Fruit fly (Drosophila melanogaster) whole organism, embryonic: ENCODE results near the gene CG4660.

Experiments
- Dll ChIP-seq: fragments of 200-800 bp; sonication (Bioruptor generic); IDR thresholded peaks from 4 replicates; pipeline ENCODE4 v1.3.6; 2022; ENCODE audit warnings: missing biosample characterization, missing genetic modification characterization; ENCODE audit not compliant: partially characterized antibody
- emc ChIP-seq: fragments of 200-800 bp; sonication (Bioruptor generic); optimal IDR thresholded peaks from 2 replicates; lab custom pipeline; 2016; ENCODE audit warnings: missing biosample characterization, missing genetic modification characterization
- gsb ChIP-seq: fragments of 200-800 bp; sonication (Bioruptor generic); IDR thresholded peaks from 2 replicates; pipeline ENCODE4 v1.3.6; 2022; ENCODE audit warnings: missing biosample characterization, missing genetic modification characterization

- TF ChIP-seq Dll (GFP tag; lab: Robert Waterston, UW): no peak
- no peak for TF ChIP-seq emc
- TF ChIP-seq gsb (GFP tag; lab: Robert Waterston, UW): no peak
Observed at dm6 chrX:6062160-6062559, 19.0 kb downstream of the CG4660 start.
